Worm (Caenorhabditis elegans): ENCODE results near the gene W01D2.3.

Gene W01D2.3

DNA sequence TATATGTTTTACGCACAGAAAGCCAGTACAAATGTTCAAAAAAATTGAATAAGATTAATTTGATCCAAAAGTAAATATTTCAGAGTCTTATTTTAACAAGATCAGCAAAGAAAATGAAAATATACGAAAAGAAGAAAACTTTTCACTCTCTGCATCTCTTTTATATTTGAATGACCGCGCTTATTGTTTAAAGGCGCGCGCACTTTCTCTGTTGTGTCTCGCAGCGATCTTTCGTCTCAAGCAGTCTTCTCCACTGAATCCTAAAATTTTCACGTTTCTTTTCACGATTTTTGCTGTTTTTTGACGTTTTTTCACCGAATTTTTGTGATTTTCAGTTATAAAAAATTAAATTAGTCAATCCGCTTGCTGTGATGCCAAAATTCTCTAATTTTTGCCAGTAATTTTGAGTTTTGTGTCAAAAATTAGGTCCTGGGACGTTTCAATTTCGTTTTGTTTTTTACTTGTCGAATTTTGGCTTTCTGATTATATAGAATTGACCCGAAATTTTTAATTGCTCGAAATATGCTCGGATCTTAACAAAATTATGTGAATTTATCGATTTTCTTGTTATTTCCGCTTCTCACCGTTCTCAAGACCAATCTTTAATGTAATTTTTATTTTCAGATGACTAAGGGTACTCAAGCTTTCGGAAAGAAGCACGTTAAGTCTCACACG is 10.9 kb upstream of the W01D2.3 start, which contains the start of gene W01D2.1 (continued):
- peak; percentile 17 for TF ChIP-seq unc-86 (tag; optimal IDR thresholded peaks at IDR 0.05)
- TF ChIP-seq ceh-82 (tag; optimal IDR thresholded peaks at IDR 0.05): peak in 2 of 3 experiments; percentile 48 to 83
- TF ChIP-seq ztf-4 (tag; optimal IDR thresholded peaks at IDR 0.05): no peak
- TF ChIP-seq nhr-20 (tag; optimal IDR thresholded peaks at IDR 0.05): peak; percentile 77
- peak; percentile 73 for TF ChIP-seq fkh-8 (tag; optimal IDR thresholded peaks at IDR 0.05)
- TF ChIP-seq hlh-4 (tag; optimal IDR thresholded peaks at IDR 0.05): no peak
- TF ChIP-seq aha-1 (tag; optimal IDR thresholded peaks at IDR 0.05): no peak
- TF ChIP-seq skn-1 (tag; optimal IDR thresholded peaks at IDR 0.05): peak; percentile 84
- no peak for TF ChIP-seq pax-3 (tag; optimal IDR thresholded peaks at IDR 0.05)
- no peak for TF ChIP-seq zip-4 (GFP tag; optimal IDR thresholded peaks at IDR 0.05)
- no peak for TF ChIP-seq sptf-1 (tag; optimal IDR thresholded peaks at IDR 0.05)
- TF ChIP-seq unc-98 (GFP tag; IDR thresholded peaks at IDR 0.05): no peak
- no peak for TF ChIP-seq grh-1 (GFP tag; IDR thresholded peaks at IDR 0.05)
- peak; percentile 29 for TF ChIP-seq jun-1 (tag; optimal IDR thresholded peaks at IDR 0.05)
- peak; percentile 32 for TF ChIP-seq lin-39 (tag; optimal IDR thresholded peaks at IDR 0.05)
- peak in 1 of 2 experiments; percentile 57 for TF ChIP-seq mdl-1 (tag; optimal IDR thresholded peaks at IDR 0.05)
- peak; percentile 24 for TF ChIP-seq ama-1 (optimal IDR thresholded peaks at IDR 0.05)
- TF ChIP-seq nhr-76 (tag; optimal IDR thresholded peaks at IDR 0.05): no peak
- no peak for TF ChIP-seq unc-30 (tag; optimal IDR thresholded peaks at IDR 0.05)
- TF ChIP-seq unc-62 (GFP tag; optimal IDR thresholded peaks at IDR 0.05): no peak
- TF ChIP-seq efl-1 (optimal IDR thresholded peaks at IDR 0.05): peak; percentile 71 to 93
- peak; percentile 92 to 99 for TF ChIP-seq efl-1 (GFP tag; optimal IDR thresholded peaks at IDR 0.05 in 1 of 2)
- TF ChIP-seq nhr-28 (tag; optimal IDR thresholded peaks at IDR 0.05): no peak
- TF ChIP-seq nhr-71 (tag; optimal IDR thresholded peaks at IDR 0.05): peak; percentile 76
- peak; percentile 62 for TF ChIP-seq fos-1 (tag; optimal IDR thresholded peaks at IDR 0.05)
- TF ChIP-seq C04F5.9 (tag; optimal IDR thresholded peaks at IDR 0.05): no peak
- peak; percentile 81 for TF ChIP-seq mep-1 (tag; optimal IDR thresholded peaks at IDR 0.05)
- no peak for TF ChIP-seq elt-2 (tag; optimal IDR thresholded peaks at IDR 0.05)
- no peak for TF ChIP-seq hpl-2 (GFP tag; optimal IDR thresholded peaks at IDR 0.05)
- no peak for TF ChIP-seq ces-1 (GFP tag; optimal IDR thresholded peaks at IDR 0.05)
- peak; percentile 61 for TF ChIP-seq lin-15B (tag; optimal IDR thresholded peaks at IDR 0.05)

- TF ChIP-seq fos-1 (tag; optimal IDR thresholded peaks at IDR 0.05): no peak
- TF ChIP-seq alr-1 (tag; optimal IDR thresholded peaks at IDR 0.05; ENCODE audit: borderline replicate concordance): no peak
- peak in 1 of 2 experiments; percentile 23 for TF ChIP-seq lsy-2 (tag; optimal IDR thresholded peaks at IDR 0.05)
Observed at ce11 chrII:14813106-14813505, 9.0 kb upstream of the W01D2.3 start.

DNA sequence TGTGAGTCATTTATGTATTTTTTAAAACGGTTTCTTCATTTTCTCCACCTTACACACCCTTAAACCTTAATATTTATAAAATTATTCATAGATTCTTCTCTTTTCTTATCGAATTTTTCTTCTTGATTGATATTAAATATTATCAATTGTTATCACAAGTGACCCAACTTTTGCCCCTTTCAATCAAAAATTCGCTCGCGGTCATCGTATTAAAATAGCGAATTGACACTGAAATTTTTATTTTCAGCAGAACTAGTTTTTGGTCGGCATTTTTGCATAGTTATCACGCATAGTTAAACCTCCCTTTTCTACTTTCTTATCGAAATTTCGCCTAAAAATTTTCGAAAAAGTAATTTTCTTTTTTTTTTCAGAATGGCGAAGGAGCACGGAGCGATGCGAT is 8.6 kb upstream of the W01D2.3 start:
- TF ChIP-seq egl-13 (tag; optimal IDR thresholded peaks at IDR 0.05) (no peak), sox-4 (tag; optimal IDR thresholded peaks at IDR 0.05) (no peak), fkh-4 (tag; optimal IDR thresholded peaks at IDR 0.05; ENCODE audit: borderline replicate concordance) (no peak), pqm-1 (tag; optimal IDR thresholded peaks at IDR 0.05) (peak; percentile 26), nhr-237 (tag; optimal IDR thresholded peaks at IDR 0.05) (no peak), lin-35 (GFP tag; optimal IDR thresholded peaks at IDR 0.05) (peak in 1 of 2 experiments; percentile 3), aha-1 (tag; optimal IDR thresholded peaks at IDR 0.05) (no peak), nhr-85 (tag) (no peak), nhr-20 (tag; optimal IDR thresholded peaks at IDR 0.05) (peak; percentile 19), lir-3 (tag; optimal IDR thresholded peaks at IDR 0.05; ENCODE audit: poor library complexity) (no peak), fkh-10 (GFP tag; optimal IDR thresholded peaks at IDR 0.05) (no peak), efl-1 (optimal IDR thresholded peaks at IDR 0.05) (no peak), efl-1 (GFP tag; optimal IDR thresholded peaks at IDR 0.05 in 1 of 2) (peak in 1 of 2 experiments; percentile 93), nhr-11 (tag; optimal IDR thresholded peaks at IDR 0.05) (no peak), hlh-4 (tag; optimal IDR thresholded peaks at IDR 0.05) (no peak), lin-39 (tag; optimal IDR thresholded peaks at IDR 0.05) (no peak), elt-2 (tag; optimal IDR thresholded peaks at IDR 0.05) (peak; percentile 84), elt-3 (tag; optimal IDR thresholded peaks at IDR 0.05) (no peak), ceh-90 (tag; optimal IDR thresholded peaks at IDR 0.05) (no peak), nhr-90 (tag; optimal IDR thresholded peaks at IDR 0.05; ENCODE audit: poor library complexity) (no peak)

All from whole organism, L1 larva.